Worm (Caenorhabditis elegans) whole organism, mixed stage, embryonic: ENCODE measurements around the gene skr-10.

ENCODE experiments used
- flh-1 ChIP-seq: fragments of 200-800 bp; sonication (Bioruptor generic); optimal IDR thresholded peaks from 2 replicates; lab custom pipeline; 2018; ENCODE audit warnings: mild to moderate bottlenecking, missing genetic modification characterization, moderate library complexity, missing compliant biosample characterization
- ham-2 ChIP-seq: fragments of 200-800 bp; sonication (Bioruptor generic); optimal IDR thresholded peaks from 2 replicates; lab custom pipeline; 2018; ENCODE audit warnings: mild to moderate bottlenecking, missing genetic modification characterization, missing compliant biosample characterization

ce11 chrIV:15953689-15954088 lies 7.1 kb downstream of the skr-10 start:
- TF ChIP-seq ham-2 (GFP tag; lab: Kevin White, UChicago) (no peak), flh-1 (no peak)
